Fruit fly (Drosophila melanogaster) whole organism, embryonic: ENCODE measurements around the gene CG13243.

ENCODE experiments used
- CG8359 ChIP-seq: fragments of 200-800 bp; sonication (Bioruptor generic); optimal IDR thresholded peaks from 2 replicates; lab custom pipeline; 2017; ENCODE audit warnings: missing biosample characterization, mild to moderate bottlenecking, missing genetic modification characterization, borderline replicate concordance
- lov ChIP-seq, 2 experiments: fragments of 200-800 bp in 1 of 2; fragments of >200 bp in 1 of 2; sonication (Bioruptor generic) in 1 of 2; IDR thresholded peaks in 1 of 2; optimal IDR thresholded peaks in 1 of 2; 2 replicates in 1 of 2; 3 replicates in 1 of 2; pipeline versions ENCODE4 v1.3.6 to Lab custom; 2017 to 2022; ENCODE audit warnings: missing biosample characterization in 1 of 2, missing genetic modification characterization in 1 of 2
- nau ChIP-seq: fragments of 200-800 bp; sonication (Bioruptor generic); optimal IDR thresholded peaks from 3 replicates; lab custom pipeline; 2017; ENCODE audit warnings: missing biosample characterization, mild to moderate bottlenecking, missing genetic modification characterization, missing genetic modification reagents
- onecut ChIP-seq: fragments of 200-800 bp; sonication (Bioruptor generic); IDR thresholded peaks from 2 replicates; pipeline ENCODE4 v1.3.6; 2022; ENCODE audit warnings: missing biosample characterization, missing genetic modification characterization

DNA sequence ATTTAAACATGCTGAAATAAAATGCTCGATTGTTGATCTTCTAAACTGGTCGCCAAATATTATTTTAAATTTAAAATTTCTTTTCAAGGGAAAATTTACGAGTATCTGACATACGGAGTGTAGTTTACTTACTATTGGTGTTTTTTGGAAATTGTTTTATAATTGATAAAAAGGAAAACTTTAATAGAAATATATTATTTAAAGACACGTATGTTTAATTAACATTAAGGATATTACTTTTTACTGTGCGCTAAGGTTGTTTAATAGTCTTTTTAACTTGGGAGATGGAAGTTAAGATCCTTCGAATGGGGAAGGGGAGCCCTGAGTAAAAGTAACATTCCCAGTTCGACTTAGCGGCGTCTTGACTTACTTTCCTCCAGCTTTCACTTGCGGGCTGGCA, 27.7 kb downstream of the CG13243 start, which contains the start of gene CG7653:
- TF ChIP-seq lov (optimal IDR thresholded peaks at IDR 0.05; lab: Kevin White, UChicago) (no peak), lov (GFP tag; IDR thresholded peaks at IDR 0.05; lab: Robert Waterston, UW) (no peak), onecut (no peak), nau (no peak), CG8359 (no peak)
